Worm (Caenorhabditis elegans): ENCODE measurements around the gene fbxb-26.
"Not testable (repeated sequence)": the region's sequence is repeated elsewhere in the genome, so short reads cannot be mapped to it uniquely, and the experiment has no call there.

The fbxb-26 gene

ce11 chrII:1651804-1652203 is 30.5 kb upstream of the fbxb-26 start, which contains the start of gene fbxb-16:
TSS of gene fbxb-16 (minus strand) at chrII:1651904.
- TF ChIP-seq scrt-1 (GFP tag; IDR thresholded peaks at IDR 0.05) (no peak), ceh-36 (tag; optimal IDR thresholded peaks at IDR 0.05) (no peak)

ce11 chrII:1653397-1653796 is 28.9 kb upstream of the fbxb-26 start, which contains the start of gene fbxb-15:
TSS of gene fbxb-15 (minus strand) at chrII:1653497.
- no peak for TF ChIP-seq pes-1 (GFP tag; IDR thresholded peaks at IDR 0.05)
- no peak for TF ChIP-seq tbx-37 (GFP tag; conservative IDR thresholded peaks at IDR 0.05)
- TF ChIP-seq ama-1 (optimal IDR thresholded peaks at IDR 0.05): no peak
- TF ChIP-seq hnd-1 (tag; optimal IDR thresholded peaks at IDR 0.05): no peak
- no peak for TF ChIP-seq flt-1 (GFP tag; IDR thresholded peaks at IDR 0.05)

ce11 chrII:1654917-1655316 is 27.4 kb upstream of the fbxb-26 start, which contains the start of gene btb-12:
TSS of gene btb-12 (plus strand) at chrII:1655217.
- no peak for TF ChIP-seq hnd-1 (tag; optimal IDR thresholded peaks at IDR 0.05)
- no peak for TF ChIP-seq B0310.2 (tag; optimal IDR thresholded peaks at IDR 0.05)
- no peak for TF ChIP-seq ama-1 (optimal IDR thresholded peaks at IDR 0.05)
- TF ChIP-seq F13C5.2 (tag; optimal IDR thresholded peaks at IDR 0.05): no peak
- TF ChIP-seq pes-1 (GFP tag; IDR thresholded peaks at IDR 0.05): no peak
- no peak for TF ChIP-seq tra-4 (tag; optimal IDR thresholded peaks at IDR 0.05)
- TF ChIP-seq aly-1 (tag; optimal IDR thresholded peaks at IDR 0.05): no peak
- TF ChIP-seq tbx-37 (GFP tag; conservative IDR thresholded peaks at IDR 0.05): no peak
- TF ChIP-seq ets-7 (tag; optimal IDR thresholded peaks at IDR 0.05): no peak
- TF ChIP-seq sea-1 (GFP tag; conservative IDR thresholded peaks at IDR 0.05): no peak
- TF ChIP-seq scrt-1 (GFP tag; IDR thresholded peaks at IDR 0.05): no peak
- TF ChIP-seq ceh-13 (GFP tag; optimal IDR thresholded peaks at IDR 0.05): no peak
- TF ChIP-seq flt-1 (GFP tag; IDR thresholded peaks at IDR 0.05): no peak
- TF ChIP-seq tbx-11 (GFP tag; IDR thresholded peaks at IDR 0.05): no peak
- TF ChIP-seq ceh-36 (tag; optimal IDR thresholded peaks at IDR 0.05): no peak
- no peak for TF ChIP-seq hmg-4 (GFP tag; optimal IDR thresholded peaks at IDR 0.05)
- TF ChIP-seq hmbx-1 (tag; optimal IDR thresholded peaks at IDR 0.05): no peak

DNA sequence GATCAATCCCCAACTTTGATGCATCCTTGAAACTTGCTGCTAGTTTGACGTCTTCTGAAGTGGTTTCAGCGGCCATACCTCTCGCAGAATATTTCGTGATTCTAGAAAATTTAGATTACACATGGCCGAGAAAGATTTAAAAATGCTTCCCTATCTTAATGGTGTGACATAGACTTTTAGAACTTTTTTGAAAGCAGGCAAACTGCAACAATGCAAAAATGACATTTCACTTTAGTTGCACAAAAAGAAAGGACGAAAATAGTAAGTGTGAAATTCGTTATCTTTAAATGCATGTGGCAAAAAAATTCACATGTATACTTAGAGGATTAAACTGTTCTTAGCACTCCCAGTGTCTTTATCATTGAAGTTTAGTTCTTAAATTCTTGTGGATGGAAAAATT is 25.1 kb upstream of the fbxb-26 start, which contains the start of gene ZC204.12:
Gene ZC204.12 (minus strand): TSS at position 101 of the 400 bp plus-strand sequence.
- TF ChIP-seq ama-1 (optimal IDR thresholded peaks at IDR 0.05): no peak
- TF ChIP-seq hmg-4 (GFP tag; optimal IDR thresholded peaks at IDR 0.05): no peak
- no peak for TF ChIP-seq scrt-1 (GFP tag; IDR thresholded peaks at IDR 0.05)
- TF ChIP-seq hnd-1 (tag; optimal IDR thresholded peaks at IDR 0.05): no peak
- no peak for TF ChIP-seq sea-1 (GFP tag; conservative IDR thresholded peaks at IDR 0.05)
- no peak for TF ChIP-seq ceh-13 (GFP tag; optimal IDR thresholded peaks at IDR 0.05)
- TF ChIP-seq flt-1 (GFP tag; IDR thresholded peaks at IDR 0.05): no peak
- TF ChIP-seq hmbx-1 (tag; optimal IDR thresholded peaks at IDR 0.05): no peak
- no peak for TF ChIP-seq tbx-37 (GFP tag; conservative IDR thresholded peaks at IDR 0.05)
- TF ChIP-seq ceh-36 (tag; optimal IDR thresholded peaks at IDR 0.05): no peak

DNA sequence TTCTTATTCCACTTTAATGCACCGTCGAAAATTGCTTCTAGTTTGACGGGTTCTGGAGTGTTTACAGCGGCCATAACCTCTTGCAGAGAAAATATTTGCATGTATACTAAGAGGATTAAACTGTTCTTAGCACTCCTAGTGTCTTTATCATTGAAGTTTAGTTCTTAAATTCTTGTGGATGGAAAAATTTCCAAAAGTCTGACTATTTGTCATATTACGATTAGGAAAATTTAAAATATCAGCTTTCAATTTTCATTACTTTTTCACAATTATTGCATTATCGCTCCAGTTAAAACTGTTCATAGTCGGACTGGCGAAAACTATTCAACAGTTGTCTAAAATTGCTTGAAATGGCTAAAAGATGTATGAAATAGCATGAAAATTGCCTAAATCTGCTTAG is 21.4 kb upstream of the fbxb-26 start, which contains the start of gene ZC204.13:
Gene ZC204.13 (minus strand): TSS at position 101 of the 400 bp plus-strand sequence.
- not testable (repeated sequence) for TF ChIP-seq hnd-1, aly-1, B0310.2 (tag; optimal IDR thresholded peaks at IDR 0.05)

- TF ChIP-seq ama-1 (optimal IDR thresholded peaks at IDR 0.05) (no peak), tbx-37 (GFP tag; conservative IDR thresholded peaks at IDR 0.05) (no peak), sea-1 (GFP tag; conservative IDR thresholded peaks at IDR 0.05) (no peak), scrt-1 (GFP tag; IDR thresholded peaks at IDR 0.05) (no peak), pes-1 (GFP tag; IDR thresholded peaks at IDR 0.05) (no peak), ceh-36 (tag; optimal IDR thresholded peaks at IDR 0.05) (no peak), hnd-1 (tag; optimal IDR thresholded peaks at IDR 0.05) (no peak), hmg-4 (GFP tag; optimal IDR thresholded peaks at IDR 0.05) (no peak)
Observed at ce11 chrII:1662881-1663280, 19.4 kb upstream of the fbxb-26 start, which contains the start of gene ZC204.14. TSS of gene ZC204.14 (minus strand) at chrII:1662949.

- TF ChIP-seq sea-1 (GFP tag; conservative IDR thresholded peaks at IDR 0.05) (no peak), tbx-11 (GFP tag; IDR thresholded peaks at IDR 0.05) (no peak), hmg-4 (GFP tag; optimal IDR thresholded peaks at IDR 0.05) (peak; percentile 16), tbx-37 (GFP tag; conservative IDR thresholded peaks at IDR 0.05) (no peak), tra-4 (tag; optimal IDR thresholded peaks at IDR 0.05) (no peak), hmbx-1 (tag; optimal IDR thresholded peaks at IDR 0.05) (no peak), hnd-1 (tag; optimal IDR thresholded peaks at IDR 0.05) (no peak), ets-7 (tag; optimal IDR thresholded peaks at IDR 0.05) (no peak)
Observed at ce11 chrII:1663516-1663915, 18.8 kb upstream of the fbxb-26 start, which contains the start of gene duxl-1. TSS of gene duxl-1 (plus strand) at chrII:1663699.

ce11 chrII:1666025-1666424 is 16.3 kb upstream of the fbxb-26 start, which contains the start of gene srlf-29:
TSS of gene srlf-29 (plus strand) at chrII:1666325.
- TF ChIP-seq hmg-4 (GFP tag; optimal IDR thresholded peaks at IDR 0.05) (no peak), scrt-1 (GFP tag; IDR thresholded peaks at IDR 0.05) (no peak), B0310.2 (tag; optimal IDR thresholded peaks at IDR 0.05) (no peak), hmbx-1 (tag; optimal IDR thresholded peaks at IDR 0.05) (no peak), ceh-36 (tag; optimal IDR thresholded peaks at IDR 0.05) (no peak), aly-1 (tag; optimal IDR thresholded peaks at IDR 0.05) (no peak), ama-1 (optimal IDR thresholded peaks at IDR 0.05) (no peak), sea-1 (GFP tag; conservative IDR thresholded peaks at IDR 0.05) (no peak), tbx-37 (GFP tag; conservative IDR thresholded peaks at IDR 0.05) (no peak), ets-7 (tag; optimal IDR thresholded peaks at IDR 0.05) (no peak), hnd-1 (tag; optimal IDR thresholded peaks at IDR 0.05) (no peak), tbx-11 (GFP tag; IDR thresholded peaks at IDR 0.05) (no peak), F13C5.2 (tag; optimal IDR thresholded peaks at IDR 0.05) (no peak), tra-4 (tag; optimal IDR thresholded peaks at IDR 0.05) (no peak), pes-1 (GFP tag; IDR thresholded peaks at IDR 0.05) (no peak), ceh-13 (GFP tag; optimal IDR thresholded peaks at IDR 0.05) (no peak), flt-1 (GFP tag; IDR thresholded peaks at IDR 0.05) (no peak)
